Worm (Caenorhabditis elegans): ENCODE results near the gene F52C6.4.
A peak's percentile ranks its signal among the peaks of the same experiment; 100 is the strongest.
"Not testable (repeated sequence)": the region's sequence is repeated elsewhere in the genome, so short reads cannot be mapped to it uniquely, and the experiment has no call there.

F52C6.4 gene

ce11 chrII:1946427-1946826 lies 23.5 kb downstream of the F52C6.4 start, which contains the start of gene math-48:
Gene math-48, minus strand, starts transcription at chrII:1946527.
- TF ChIP-seq mec-3 (tag; optimal IDR thresholded peaks at IDR 0.05; ENCODE audit: borderline replicate concordance) (no peak), madf-2 (tag; optimal IDR thresholded peaks at IDR 0.05) (no peak), unc-3 (GFP tag; conservative IDR thresholded peaks at IDR 0.05) (no peak), unc-3 (tag; optimal IDR thresholded peaks at IDR 0.05) (no peak), hlh-30 (tag; optimal IDR thresholded peaks at IDR 0.05; ENCODE audit: insufficient read depth) (no peak), zip-5 (tag; optimal IDR thresholded peaks at IDR 0.05) (no peak)

ce11 chrII:1948393-1948792 lies 25.5 kb downstream of the F52C6.4 start, which contains the start of gene ZK250.2:
Gene ZK250.2, plus strand, starts transcription at chrII:1948693.
- not testable (repeated sequence) for TF ChIP-seq hlh-15, F13H6.1, unc-42 (tag; optimal IDR thresholded peaks at IDR 0.05)

- TF ChIP-seq elt-2 (tag; optimal IDR thresholded peaks at IDR 0.05) (peak; percentile 99), ceh-30 (tag; optimal IDR thresholded peaks at IDR 0.05) (no peak), npax-4 (tag; optimal IDR thresholded peaks at IDR 0.05) (no peak), pax-1 (tag; optimal IDR thresholded peaks at IDR 0.05) (no peak)
Measured at ce11 chrII:1949119-1949518, 26.2 kb downstream of the F52C6.4 start.

DNA sequence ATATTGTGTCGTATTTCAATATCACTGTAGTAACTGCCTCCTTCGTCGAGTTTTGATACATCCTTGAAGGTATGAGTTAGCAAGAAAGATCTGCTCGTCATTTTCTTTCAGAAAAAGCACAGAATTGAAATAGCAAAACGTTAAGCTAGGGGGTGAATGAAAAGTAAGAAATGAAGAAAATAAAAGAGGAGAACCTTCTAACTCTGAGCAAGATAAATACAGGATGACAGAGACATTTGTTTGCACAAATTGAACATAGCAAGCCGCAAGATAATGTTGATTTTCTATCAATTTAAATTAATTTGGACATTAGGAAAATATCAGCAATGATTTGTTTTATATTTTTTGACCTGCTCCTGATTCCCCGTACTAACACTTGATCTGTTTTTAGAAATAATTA lies 32.6 kb downstream of the F52C6.4 start, which contains the start of gene math-49:
Gene math-49, minus strand, starts transcription at position 101 of the 400 bp plus-strand sequence.
- not testable (repeated sequence) for TF ChIP-seq pax-1 (tag; optimal IDR thresholded peaks at IDR 0.05); madf-2 (tag; optimal IDR thresholded peaks at IDR 0.05); sox-2 (GFP tag; IDR thresholded peaks at IDR 0.05)
